Fruit fly (Drosophila melanogaster) S2 (cell line): Measurements from ENCODE around the gene RpS25.

ENCODE experiments used
- CG8478 ChIP-seq: fragments of >200 bp; optimal IDR thresholded peaks from 2 replicates; lab custom pipeline; 2018
- CTCF ChIP-seq, 2 experiments: fragments of >200 bp; optimal IDR thresholded peaks; 2 replicates each; lab custom pipeline; 2018

DNA sequence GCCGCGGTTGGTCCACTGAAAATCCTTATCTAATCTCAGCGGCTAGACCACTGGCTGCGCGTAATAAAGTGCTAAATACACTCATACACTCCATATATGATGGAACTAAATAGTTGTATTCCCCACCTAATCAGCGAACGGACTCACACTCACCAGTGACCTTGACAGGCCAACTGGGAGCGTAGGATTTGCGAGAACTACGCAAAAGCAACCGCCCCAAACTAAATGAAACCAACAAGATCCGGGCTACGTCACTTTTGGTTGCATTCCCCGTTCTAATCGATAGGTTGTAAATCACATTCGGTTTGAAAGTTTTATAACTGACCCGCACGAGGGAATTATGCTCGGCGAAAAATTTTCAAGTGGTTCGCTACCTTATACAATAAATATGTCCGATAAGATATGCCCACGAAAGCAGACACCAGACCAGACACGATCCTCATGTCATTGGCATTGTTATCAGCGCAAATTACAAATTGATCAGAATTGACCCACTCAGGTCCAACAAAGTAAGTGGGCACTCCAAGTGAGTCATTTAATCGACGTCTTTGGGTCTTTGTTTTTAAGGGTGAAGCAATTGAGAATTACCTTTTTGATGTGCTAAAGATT, 16.8 kb downstream of the RpS25 start:
- TF ChIP-seq CTCF (optimal IDR thresholded peaks at IDR 0.05; lab: Kevin White, UChicago) (no peak), CG8478 (lab: Kevin White, UChicago) (no peak)
